Fruit fly (Drosophila melanogaster) whole organism, embryonic: ENCODE data around the gene ATPsyngamma.
A peak's percentile ranks its signal among the peaks of the same experiment; 100 is the strongest.

ENCODE experiments used
- Abd-B ChIP-seq: fragments of 200-800 bp; sonication (Bioruptor generic); optimal IDR thresholded peaks from 2 replicates; lab custom pipeline; 2018; ENCODE audit warnings: missing biosample characterization, mild to moderate bottlenecking, missing genetic modification characterization, moderate library complexity
- Atf6 ChIP-seq: fragments of 200-800 bp; sonication (Bioruptor generic); IDR thresholded peaks from 2 replicates; pipeline ENCODE4 v1.3.6; 2022; ENCODE audit warnings: missing biosample characterization, missing genetic modification characterization
- Blimp-1 ChIP-seq: fragments of 200-800 bp; sonication (Bioruptor generic); optimal IDR thresholded peaks from 3 replicates; lab custom pipeline; 2018; ENCODE audit warnings: missing biosample characterization, missing genetic modification characterization, mild to moderate bottlenecking, moderate library complexity, missing genetic modification reagents
- CG12155 ChIP-seq: fragments of 200-800 bp; sonication (Bioruptor generic); optimal IDR thresholded peaks from 3 replicates; lab custom pipeline; 2016; ENCODE audit warnings: missing biosample characterization, missing genetic modification characterization
- CG12219 ChIP-seq: fragments of 200-800 bp; sonication (Bioruptor generic); optimal IDR thresholded peaks from 3 replicates; lab custom pipeline; 2018; ENCODE audit warnings: missing biosample characterization, mild to moderate bottlenecking, missing genetic modification characterization
- CG13624 ChIP-seq: fragments of 200-800 bp; sonication (Bioruptor generic); optimal IDR thresholded peaks from 2 replicates; lab custom pipeline; 2016; ENCODE audit warnings: missing biosample characterization, missing genetic modification characterization
- CG14710 ChIP-seq: fragments of 200-800 bp; sonication (Bioruptor generic); optimal IDR thresholded peaks from 3 replicates; lab custom pipeline; 2019; ENCODE audit warnings: missing biosample characterization, mild to moderate bottlenecking, missing genetic modification characterization, moderate library complexity
- CG17186 ChIP-seq: fragments of 200-800 bp; sonication (Bioruptor generic); optimal IDR thresholded peaks from 3 replicates; lab custom pipeline; 2017; ENCODE audit warnings: missing biosample characterization, missing genetic modification reagents, missing genetic modification characterization
- CG2120 ChIP-seq: fragments of 200-800 bp; sonication (Bioruptor generic); optimal IDR thresholded peaks from 3 replicates; lab custom pipeline; 2016; ENCODE audit warnings: missing biosample characterization, missing genetic modification characterization
- CG3281 ChIP-seq: fragments of 200-800 bp; sonication (Bioruptor generic); optimal IDR thresholded peaks from 3 replicates; lab custom pipeline; 2017; ENCODE audit warnings: missing biosample characterization, mild to moderate bottlenecking, missing genetic modification characterization
- CG33557 ChIP-seq: fragments of 200-800 bp; sonication (Bioruptor generic); optimal IDR thresholded peaks from 2 replicates; lab custom pipeline; 2019; ENCODE audit warnings: missing biosample characterization, mild to moderate bottlenecking, missing genetic modification characterization, moderate library complexity
- CG4360 ChIP-seq: fragments of 200-800 bp; sonication (Bioruptor generic); IDR thresholded peaks from 2 replicates; pipeline ENCODE4 v1.3.6; 2022; ENCODE audit warnings: missing biosample characterization, missing genetic modification characterization
- CG5953 ChIP-seq: fragments of 200-800 bp; sonication (Bioruptor generic); IDR thresholded peaks from 2 replicates; pipeline ENCODE4 v1.3.6; 2022; ENCODE audit warnings: missing biosample characterization, missing genetic modification characterization
- CG6654 ChIP-seq: fragments of 200-800 bp; sonication (Bioruptor generic); optimal IDR thresholded peaks from 2 replicates; lab custom pipeline; 2017; ENCODE audit warnings: missing biosample characterization, mild to moderate bottlenecking, missing genetic modification characterization
- CG7556 ChIP-seq: fragments of 200-800 bp; sonication (Bioruptor generic); optimal IDR thresholded peaks from 2 replicates; lab custom pipeline; 2017; ENCODE audit warnings: missing biosample characterization, mild to moderate bottlenecking, missing genetic modification characterization
- CG7987 ChIP-seq: fragments of 200-800 bp; sonication (Bioruptor generic); optimal IDR thresholded peaks from 2 replicates; lab custom pipeline; 2018; ENCODE audit warnings: missing biosample characterization, mild to moderate bottlenecking, missing genetic modification characterization, moderate library complexity
- CG8924 ChIP-seq: fragments of 200-800 bp; optimal IDR thresholded peaks from 3 replicates; lab custom pipeline; 2019; ENCODE audit warnings: missing biosample characterization, mild to moderate bottlenecking, missing genetic modification characterization, moderate library complexity
- CG8944 ChIP-seq: fragments of 200-800 bp; sonication (Bioruptor generic); optimal IDR thresholded peaks from 3 replicates; lab custom pipeline; 2016; ENCODE audit warnings: missing biosample characterization, missing genetic modification characterization
- CG9609 ChIP-seq: fragments of 200-800 bp; sonication (Bioruptor generic); optimal IDR thresholded peaks from 3 replicates; lab custom pipeline; 2016; ENCODE audit warnings: missing biosample characterization, missing genetic modification characterization
- CG9817 ChIP-seq: fragments of 200-800 bp; sonication (Bioruptor generic); optimal IDR thresholded peaks from 2 replicates; lab custom pipeline; 2018; ENCODE audit warnings: missing biosample characterization, mild to moderate bottlenecking, missing genetic modification characterization, moderate library complexity
- Dek ChIP-seq: fragments of 200-800 bp; sonication (Bioruptor generic); optimal IDR thresholded peaks from 3 replicates; lab custom pipeline; 2019; ENCODE audit warnings: missing biosample characterization, mild to moderate bottlenecking, missing genetic modification characterization, moderate library complexity
- Hey ChIP-seq: fragments of 200-800 bp; sonication (Bioruptor generic); optimal IDR thresholded peaks from 3 replicates; lab custom pipeline; 2018; ENCODE audit warnings: missing biosample characterization, mild to moderate bottlenecking, missing genetic modification characterization
- MESR4 ChIP-seq: fragments of 200-800 bp; sonication (Bioruptor generic); optimal IDR thresholded peaks from 2 replicates; lab custom pipeline; 2018; ENCODE audit warnings: missing biosample characterization, mild to moderate bottlenecking, missing genetic modification characterization, moderate library complexity
- Xbp1 ChIP-seq: fragments of 200-800 bp; sonication (Bioruptor generic); optimal IDR thresholded peaks from 3 replicates; lab custom pipeline; 2016; ENCODE audit warnings: missing biosample characterization, mild to moderate bottlenecking, missing genetic modification characterization
- amos ChIP-seq: fragments of 200-800 bp; sonication (Bioruptor generic); IDR thresholded peaks from 2 replicates; pipeline ENCODE4 v1.3.6; 2022; ENCODE audit warnings: missing biosample characterization, missing genetic modification characterization; ENCODE audit not compliant: partially characterized antibody
- br ChIP-seq: fragments of >200 bp; optimal IDR thresholded peaks from 2 replicates; lab custom pipeline; 2017
- da ChIP-seq: fragments of 200-800 bp; sonication (Bioruptor generic); optimal IDR thresholded peaks from 2 replicates; lab custom pipeline; 2016; ENCODE audit warnings: missing biosample characterization, missing genetic modification characterization
- eyg ChIP-seq: fragments of 200-800 bp; sonication (Bioruptor generic); optimal IDR thresholded peaks from 3 replicates; lab custom pipeline; 2016; ENCODE audit warnings: missing biosample characterization, missing genetic modification characterization
- ftz-f1 ChIP-seq: fragments of 200-800 bp; sonication (Bioruptor generic); optimal IDR thresholded peaks from 2 replicates; lab custom pipeline; 2016; ENCODE audit warnings: missing biosample characterization, missing genetic modification characterization
- grn ChIP-seq: fragments of 200-800 bp; sonication (Bioruptor generic); optimal IDR thresholded peaks from 3 replicates; lab custom pipeline; 2017; ENCODE audit warnings: missing biosample characterization, missing genetic modification characterization
- gt ChIP-seq: fragments of 200-800 bp; sonication (Bioruptor generic); IDR thresholded peaks from 2 replicates; pipeline ENCODE4 v1.3.6; 2022; ENCODE audit warnings: missing biosample characterization, missing genetic modification characterization
- hbn ChIP-seq: fragments of 200-800 bp; sonication (Bioruptor generic); IDR thresholded peaks from 2 replicates; pipeline ENCODE4 v1.3.6; 2022; ENCODE audit warnings: missing biosample characterization, missing genetic modification characterization; ENCODE audit not compliant: partially characterized antibody
- ind ChIP-seq: fragments of 200-800 bp; sonication (Bioruptor generic); optimal IDR thresholded peaks from 3 replicates; lab custom pipeline; 2016; ENCODE audit warnings: missing biosample characterization, missing genetic modification characterization
- insv ChIP-seq, 2 experiments: fragments of 200-800 bp; sonication (Bioruptor generic); optimal IDR thresholded peaks; 3 replicates each; lab custom pipeline; 2016 to 2018; ENCODE audit warnings: missing biosample characterization in 2 of 2, missing genetic modification characterization in 2 of 2
- inv ChIP-seq: fragments of 200-800 bp; sonication (Bioruptor generic); IDR thresholded peaks from 2 replicates; pipeline ENCODE4 v1.3.6; 2022; ENCODE audit warnings: missing biosample characterization, missing genetic modification characterization; ENCODE audit not compliant: partially characterized antibody
- lilli ChIP-seq: fragments of 200-800 bp; sonication (Bioruptor generic); optimal IDR thresholded peaks from 3 replicates; lab custom pipeline; 2016; ENCODE audit warnings: missing biosample characterization, missing genetic modification characterization
- lov ChIP-seq, 2 experiments: fragments of 200-800 bp in 1 of 2; fragments of >200 bp in 1 of 2; sonication (Bioruptor generic) in 1 of 2; IDR thresholded peaks in 1 of 2; optimal IDR thresholded peaks in 1 of 2; 2 replicates in 1 of 2; 3 replicates in 1 of 2; pipeline versions ENCODE4 v1.3.6 to Lab custom; 2017 to 2022; ENCODE audit warnings: missing biosample characterization in 1 of 2, missing genetic modification characterization in 1 of 2
- org-1 ChIP-seq: fragments of 200-800 bp; sonication (Bioruptor generic); optimal IDR thresholded peaks from 2 replicates; lab custom pipeline; 2017; ENCODE audit warnings: missing biosample characterization, missing genetic modification characterization
- pnt ChIP-seq: fragments of 200-800 bp; sonication (Bioruptor generic); optimal IDR thresholded peaks from 3 replicates; lab custom pipeline; 2016; ENCODE audit warnings: missing biosample characterization, missing genetic modification characterization
- salm ChIP-seq: fragments of 200-800 bp; sonication (Bioruptor generic); optimal IDR thresholded peaks from 2 replicates; lab custom pipeline; 2018; ENCODE audit warnings: missing biosample characterization, mild to moderate bottlenecking, missing genetic modification characterization
- sd ChIP-seq: fragments of 200-800 bp; sonication (Bioruptor generic); optimal IDR thresholded peaks from 3 replicates; lab custom pipeline; 2018; ENCODE audit warnings: missing biosample characterization, mild to moderate bottlenecking, missing genetic modification characterization, moderate library complexity
- shn ChIP-seq: fragments of 200-800 bp; sonication (Bioruptor generic); optimal IDR thresholded peaks from 3 replicates; lab custom pipeline; 2016; ENCODE audit warnings: missing biosample characterization, missing genetic modification characterization
- stwl ChIP-seq: fragments of 200-800 bp; sonication (Bioruptor generic); optimal IDR thresholded peaks from 3 replicates; lab custom pipeline; 2018; ENCODE audit warnings: missing biosample characterization, mild to moderate bottlenecking, missing genetic modification characterization, moderate library complexity
- tgo ChIP-seq: fragments of 200-800 bp; sonication (Bioruptor generic); IDR thresholded peaks from 3 replicates; pipeline ENCODE4 v1.3.6; 2022; ENCODE audit warnings: missing biosample characterization, missing genetic modification characterization
- toy ChIP-seq: fragments of 200-800 bp; sonication (Bioruptor generic); IDR thresholded peaks from 2 replicates; pipeline ENCODE4 v1.3.6; 2022; ENCODE audit warnings: missing biosample characterization, missing genetic modification characterization
- trh ChIP-seq: fragments of 200-800 bp; sonication (Bioruptor generic); optimal IDR thresholded peaks from 2 replicates; lab custom pipeline; 2016; ENCODE audit warnings: missing biosample characterization, missing genetic modification characterization
- tup ChIP-seq: fragments of 200-800 bp; sonication (Bioruptor generic); optimal IDR thresholded peaks from 2 replicates; lab custom pipeline; 2016; ENCODE audit warnings: missing biosample characterization, mild to moderate bottlenecking, missing genetic modification characterization, moderate library complexity
- twi ChIP-seq: fragments of 200-800 bp; optimal IDR thresholded peaks from 2 replicates; lab custom pipeline; 2019; ENCODE audit warnings: missing biosample characterization, mild to moderate bottlenecking, missing genetic modification characterization, moderate library complexity
- unpg ChIP-seq: fragments of 200-800 bp; sonication (Bioruptor generic); optimal IDR thresholded peaks from 3 replicates; lab custom pipeline; 2018; ENCODE audit warnings: missing biosample characterization, mild to moderate bottlenecking, missing genetic modification characterization, moderate library complexity
- z ChIP-seq: fragments of 200-800 bp; sonication (Bioruptor generic); IDR thresholded peaks from 3 replicates; pipeline ENCODE4 v1.3.6; 2022; ENCODE audit warnings: missing biosample characterization, missing genetic modification characterization
- zfh1 ChIP-seq: fragments of 200-800 bp; sonication (Bioruptor generic); IDR thresholded peaks from 3 replicates; pipeline ENCODE4 v1.3.6; 2022; ENCODE audit warnings: missing biosample characterization, missing genetic modification characterization

The ATPsyngamma gene

DNA sequence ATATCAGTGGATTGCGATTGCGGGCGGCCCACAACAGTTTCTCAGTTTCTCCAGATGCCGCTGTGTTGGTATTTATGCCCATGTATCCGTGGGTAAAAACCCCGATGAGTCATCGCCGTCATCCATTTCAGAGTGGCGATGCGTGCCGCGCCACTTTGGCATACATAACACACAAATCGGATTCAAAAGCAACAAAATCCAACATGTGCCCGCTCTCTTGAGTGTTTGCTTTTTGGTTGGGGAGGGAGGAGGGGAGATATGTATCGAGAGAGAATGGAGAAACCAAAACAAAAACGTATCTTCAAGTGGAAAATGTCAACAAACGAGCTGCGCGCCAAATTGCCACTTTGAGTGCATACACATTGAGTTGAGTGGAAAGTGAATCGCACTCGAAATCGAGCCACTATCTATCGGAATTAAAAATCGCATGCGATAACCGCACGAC lies 22.7 kb upstream of the ATPsyngamma start (continued):
- no peak for TF ChIP-seq CG8944 (GFP tag; lab: Kevin White, UChicago)
- no peak for TF ChIP-seq CG17186 (GFP tag; lab: Kevin White, UChicago)
- TF ChIP-seq salm (tag; lab: Kevin White, UChicago) = peak; percentile 16
- peak; percentile 95 for TF ChIP-seq sd (tag; lab: Kevin White, UChicago)
- TF ChIP-seq CG4360 (GFP tag; lab: Robert Waterston, UW) = peak; percentile 27; the same call in 1 of the 2 replicates
- peak; percentile 100 for TF ChIP-seq z (GFP tag; lab: Robert Waterston, UW)
- no peak for TF ChIP-seq CG9609 (GFP tag; lab: Kevin White, UChicago)
- TF ChIP-seq Dek (tag; lab: Kevin White, UChicago) = no peak
- TF ChIP-seq ind (GFP tag; lab: Kevin White, UChicago) = no peak
- no peak for TF ChIP-seq gt (GFP tag; lab: Robert Waterston, UW)
- no peak for TF ChIP-seq CG33557 (GFP tag; lab: Kevin White, UChicago)
- TF ChIP-seq CG8924 = no peak
- no peak for TF ChIP-seq CG7987
- no peak for TF ChIP-seq org-1
- no peak for TF ChIP-seq unpg (GFP tag; lab: Kevin White, UChicago)
- no peak for TF ChIP-seq CG6654
- TF ChIP-seq shn (GFP tag; lab: Kevin White, UChicago) = no peak
- no peak for TF ChIP-seq pnt
- peak; percentile 33; the same call in 1 of the 2 replicates for TF ChIP-seq inv
- TF ChIP-seq CG3281 = no peak
- no peak for TF ChIP-seq CG7556 (GFP tag; lab: Kevin White, UChicago)
- TF ChIP-seq Atf6 (GFP tag; lab: Robert Waterston, UW) = no peak
- peak; percentile 86 for TF ChIP-seq grn (GFP tag; lab: Kevin White, UChicago)
- no peak for TF ChIP-seq br
- TF ChIP-seq eyg (GFP tag; lab: Kevin White, UChicago) = no peak
- TF ChIP-seq trh (GFP tag; lab: Kevin White, UChicago) = no peak
- TF ChIP-seq insv (GFP tag; optimal IDR thresholded peaks at IDR 0.05; lab: Kevin White, UChicago) = peak in 1 of 2 experiments; percentile 65
- TF ChIP-seq amos = peak; percentile 69; the same call in 1 of the 2 replicates
- TF ChIP-seq CG12155 = no peak
- TF ChIP-seq CG5953 (GFP tag; lab: Robert Waterston, UW) = 0 out of 2 replicates have a peak, but pooled peaks have one; percentile 38
- no peak for TF ChIP-seq CG9817 (tag; lab: Kevin White, UChicago)
- no peak for TF ChIP-seq lilli (GFP tag; lab: Kevin White, UChicago)
- TF ChIP-seq tup = no peak
- no peak for TF ChIP-seq lov (optimal IDR thresholded peaks at IDR 0.05; lab: Kevin White, UChicago)
- no peak; the same call in 2 of the 3 replicates for TF ChIP-seq lov (GFP tag; IDR thresholded peaks at IDR 0.05; lab: Robert Waterston, UW)
- peak; percentile 16 for TF ChIP-seq Hey (tag; lab: Kevin White, UChicago)
- TF ChIP-seq tgo (GFP tag; lab: Robert Waterston, UW) = no peak; the same call in 2 of the 3 replicates
- TF ChIP-seq Xbp1 = no peak
- TF ChIP-seq hbn (GFP tag; lab: Robert Waterston, UW) = peak; percentile 42; the same call in 1 of the 2 replicates
- TF ChIP-seq zfh1 (GFP tag; lab: Robert Waterston, UW) = no peak
- TF ChIP-seq Abd-B = no peak
- TF ChIP-seq CG12219 (GFP tag; lab: Kevin White, UChicago) = no peak
- no peak for TF ChIP-seq CG2120 (GFP tag; lab: Kevin White, UChicago)
- TF ChIP-seq MESR4 (GFP tag; lab: Kevin White, UChicago) = no peak
- TF ChIP-seq toy (GFP tag; lab: Robert Waterston, UW) = no peak
- no peak for TF ChIP-seq da (GFP tag; lab: Kevin White, UChicago)
- TF ChIP-seq stwl = no peak
- TF ChIP-seq ftz-f1 (GFP tag; lab: Kevin White, UChicago) = no peak
- TF ChIP-seq Blimp-1 (GFP tag; lab: Kevin White, UChicago) = no peak
- TF ChIP-seq CG13624 (GFP tag; lab: Kevin White, UChicago) = no peak
- no peak for TF ChIP-seq CG14710
- peak; percentile 80 for TF ChIP-seq twi (tag; lab: Kevin White, UChicago)
